Worm (Caenorhabditis elegans) whole organism, midembryonic: Measurements from ENCODE around the gene F48E3.2.

Experiments used
- cog-1 ChIP-seq: sonication (generic microtip); optimal IDR thresholded peaks from 2 replicates; lab custom pipeline; 2016; ENCODE audit warnings: missing genetic modification characterization, missing compliant biosample characterization
- flt-1 ChIP-seq: fragments of 200-800 bp; sonication (Bioruptor generic); IDR thresholded peaks from 2 replicates; pipeline ENCODE4 v1.3.6; 2022; ENCODE audit warnings: missing genetic modification characterization, missing compliant biosample characterization
- klf-2 ChIP-seq: fragments of 200-800 bp; sonication (Bioruptor generic); conservative IDR thresholded peaks from 2 replicates; pipeline ENCODE4 v1.3.6; 2022; ENCODE audit warnings: missing genetic modification reagents, missing genetic modification characterization, missing compliant biosample characterization
- med-1 ChIP-seq: sonication (generic microtip); optimal IDR thresholded peaks from 2 replicates; lab custom pipeline; 2017; ENCODE audit warnings: missing genetic modification characterization, mild to moderate bottlenecking, missing compliant biosample characterization, antibody characterized with exemption, missing genetic modification reagents; ENCODE audit not compliant: insufficient read depth
- ref-1 ChIP-seq: fragments of 200-800 bp; sonication (Bioruptor generic); conservative IDR thresholded peaks from 2 replicates; pipeline ENCODE4 v1.3.6; 2022; ENCODE audit warnings: missing genetic modification reagents, missing genetic modification characterization, missing compliant biosample characterization
- tab-1 ChIP-seq: fragments of 200-800 bp; sonication (Bioruptor generic); IDR thresholded peaks from 2 replicates; pipeline ENCODE4 v1.3.6; 2022; ENCODE audit warnings: missing genetic modification characterization, missing compliant biosample characterization
- ztf-23 ChIP-seq: fragments of 200-800 bp; sonication (Bioruptor generic); IDR thresholded peaks from 2 replicates; pipeline ENCODE4 v1.3.6; 2022; ENCODE audit warnings: missing genetic modification reagents, missing genetic modification characterization, missing compliant biosample characterization
- ztf-29 ChIP-seq: fragments of 200-800 bp; sonication (Bioruptor generic); IDR thresholded peaks from 2 replicates; pipeline ENCODE4 v1.3.6; 2022; ENCODE audit warnings: missing genetic modification reagents, missing genetic modification characterization, missing compliant biosample characterization

DNA sequence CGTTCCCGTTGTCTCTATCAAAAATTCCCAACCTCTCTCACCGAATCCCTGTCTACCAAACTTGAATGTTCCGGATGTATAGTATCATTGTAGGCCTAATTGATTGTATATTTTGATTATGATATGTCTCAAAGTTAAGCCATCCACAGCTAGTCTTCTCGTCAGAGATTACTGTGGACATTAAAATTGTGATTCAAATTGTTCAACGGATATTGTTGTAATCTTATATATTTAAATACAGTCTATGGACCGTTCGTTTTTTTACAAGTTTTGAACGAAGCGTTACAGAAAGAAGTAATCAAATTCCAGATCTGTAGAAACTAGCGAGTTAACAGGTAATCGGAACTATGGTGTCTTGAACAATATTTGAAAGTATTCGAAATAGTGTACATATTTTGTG is 12.2 kb downstream of the F48E3.2 start, which contains the start of gene F48E3.9:
- no peak for TF ChIP-seq ref-1 (GFP tag; lab: Robert Waterston, UW)
- TF ChIP-seq med-1 (GFP tag; lab: Kevin White, UChicago), result no peak
- TF ChIP-seq flt-1 (GFP tag; lab: Robert Waterston, UW), result no peak
- TF ChIP-seq ztf-23 (GFP tag; lab: Robert Waterston, UW), result no peak
- no peak for TF ChIP-seq ztf-29 (GFP tag; lab: Robert Waterston, UW)
- TF ChIP-seq tab-1 (GFP tag; lab: Robert Waterston, UW), result no peak
- no peak for TF ChIP-seq cog-1
- no peak for TF ChIP-seq klf-2 (GFP tag; lab: Robert Waterston, UW)
